Worm (Caenorhabditis elegans): Measurements from ENCODE around the gene T28A8.3.

T28A8.3 gene

DNA sequence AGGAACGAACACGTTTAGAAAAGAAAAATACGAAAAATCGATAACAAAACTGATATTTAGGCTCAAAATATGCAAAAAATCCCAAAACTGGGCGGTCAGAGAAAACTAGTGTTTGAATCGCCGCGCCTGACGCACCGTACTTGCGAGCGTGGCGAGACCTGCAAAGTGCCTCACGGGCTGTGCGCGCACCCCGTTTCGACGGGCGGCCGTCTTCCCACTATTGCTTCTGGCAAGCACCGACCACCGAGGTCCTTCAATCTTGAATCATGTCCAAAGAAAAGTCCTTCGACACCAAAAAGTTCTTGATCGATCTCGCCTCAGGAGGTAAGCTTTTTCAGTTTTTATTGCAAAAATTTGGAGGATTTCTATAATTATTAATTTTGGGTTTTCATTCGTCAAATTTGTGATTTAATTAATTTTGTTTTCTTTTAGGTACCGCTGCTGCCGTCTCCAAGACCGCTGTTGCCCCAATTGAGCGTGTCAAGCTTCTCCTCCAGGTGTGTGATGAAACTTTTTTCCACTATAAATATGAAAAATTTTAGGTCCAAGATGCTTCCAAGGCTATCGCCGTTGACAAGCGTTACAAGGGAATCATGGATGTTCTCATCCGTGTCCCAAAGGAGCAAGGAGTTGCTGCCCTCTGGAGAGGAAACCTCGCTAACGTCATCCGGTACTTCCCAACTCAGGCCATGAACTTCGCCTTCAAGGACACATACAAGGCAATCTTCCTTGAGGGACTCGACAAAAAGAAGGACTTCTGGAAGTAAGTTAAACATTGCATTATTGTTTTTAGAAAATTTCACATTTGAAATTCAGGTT, 42.6 kb upstream of the T28A8.3 start, which contains the start of gene ant-1.1 (continued):
- TF ChIP-seq F55B11.4 (tag; optimal IDR thresholded peaks at IDR 0.05; ENCODE audit: borderline replicate concordance, insufficient read depth) = no peak
- peak; percentile 85 for TF ChIP-seq ztf-26 (tag; optimal IDR thresholded peaks at IDR 0.05)
- TF ChIP-seq hlh-12 (tag; optimal IDR thresholded peaks at IDR 0.05) = no peak
- TF ChIP-seq ceh-100 (GFP tag; IDR thresholded peaks at IDR 0.05) = peak; percentile 74
- TF ChIP-seq let-607 (tag; optimal IDR thresholded peaks at IDR 0.05) = peak; percentile 14 to 77
- TF ChIP-seq tbx-9 (tag; optimal IDR thresholded peaks at IDR 0.05; ENCODE audit: borderline replicate concordance) = no peak
- peak; percentile 22 for TF ChIP-seq sptf-2 (GFP tag; optimal IDR thresholded peaks at IDR 0.05)
- peak; percentile 88 for TF ChIP-seq attf-5 (GFP tag; optimal IDR thresholded peaks at IDR 0.05)
- TF ChIP-seq hmg-20 (GFP tag; IDR thresholded peaks at IDR 0.05) = peak; percentile 68
- no peak for TF ChIP-seq snpc-1.1 (tag; optimal IDR thresholded peaks at IDR 0.05; ENCODE audit: insufficient read depth)
- peak; percentile 87 for TF ChIP-seq rcor-1 (GFP tag; IDR thresholded peaks at IDR 0.05)
- peak; percentile 87 for TF ChIP-seq ztf-18 (tag; optimal IDR thresholded peaks at IDR 0.05)
- TF ChIP-seq pha-4 (tag; optimal IDR thresholded peaks at IDR 0.05) = no peak
- no peak for TF ChIP-seq hlh-26 (GFP tag; conservative IDR thresholded peaks at IDR 0.05)
- TF ChIP-seq dpl-1 (GFP tag; optimal IDR thresholded peaks at IDR 0.05) = peak; percentile 86
- TF ChIP-seq akir-1 (GFP tag; optimal IDR thresholded peaks at IDR 0.05) = no peak
- peak; percentile 61 for TF ChIP-seq repo-1 (tag; optimal IDR thresholded peaks at IDR 0.05)
- TF ChIP-seq zim-3 (tag; optimal IDR thresholded peaks at IDR 0.05) = no peak
- peak; percentile 85 for TF ChIP-seq madf-6 (GFP tag; IDR thresholded peaks at IDR 0.05)
- TF ChIP-seq ekl-4 (GFP tag; IDR thresholded peaks at IDR 0.05) = peak; percentile 92
- TF ChIP-seq madf-8 (GFP tag; conservative IDR thresholded peaks at IDR 0.05) = peak; percentile 29; the same call in 1 of the 2 replicates
- TF ChIP-seq egl-44 (GFP tag; IDR thresholded peaks at IDR 0.05) = no peak
- TF ChIP-seq madf-10 (tag; optimal IDR thresholded peaks at IDR 0.05) = peak; percentile 74
- TF ChIP-seq nfyb-1 (GFP tag; IDR thresholded peaks at IDR 0.05) = peak; percentile 95
- peak; percentile 30 for TF ChIP-seq unc-130 (GFP tag; optimal IDR thresholded peaks at IDR 0.05)
- no peak for TF ChIP-seq cebp-2 (GFP tag; IDR thresholded peaks at IDR 0.05)
- 0 out of 2 replicates have a peak, but pooled peaks have one; percentile 38 for TF ChIP-seq ztf-6 (GFP tag; IDR thresholded peaks at IDR 0.05)
- TF ChIP-seq ceh-91 (GFP tag; IDR thresholded peaks at IDR 0.05) = peak; percentile 78
- peak; percentile 86 for TF ChIP-seq efl-1 (GFP tag; optimal IDR thresholded peaks at IDR 0.05)
- no peak for TF ChIP-seq ceh-58 (GFP tag; IDR thresholded peaks at IDR 0.05)
- no peak for TF ChIP-seq snpc-4 (GFP tag; optimal IDR thresholded peaks at IDR 0.05)
- peak in 3 of 4 experiments; percentile 34 to 65 (median 57) for TF ChIP-seq snpc-4 (tag; optimal IDR thresholded peaks at IDR 0.05)
- TF ChIP-seq ceh-40 (GFP tag; IDR thresholded peaks at IDR 0.05) = no peak
- TF ChIP-seq D2030.7 (GFP tag; IDR thresholded peaks at IDR 0.05) = peak; percentile 88
- peak; percentile 69 for TF ChIP-seq cebp-1 (GFP tag; IDR thresholded peaks at IDR 0.05)
- TF ChIP-seq cebp-1 (tag; optimal IDR thresholded peaks at IDR 0.05) = peak; percentile 84
- TF ChIP-seq ztf-22 (GFP tag; optimal IDR thresholded peaks at IDR 0.05) = no peak
- peak; percentile 69 for TF ChIP-seq tbp1 (GFP tag; optimal IDR thresholded peaks at IDR 0.05)
- TF ChIP-seq ets-4 (GFP tag; optimal IDR thresholded peaks at IDR 0.05) = peak; percentile 53
- TF ChIP-seq ceh-79 (tag; optimal IDR thresholded peaks at IDR 0.05) = peak; percentile 19
- TF ChIP-seq chd-7 (tag; optimal IDR thresholded peaks at IDR 0.05) = peak; percentile 66
- TF ChIP-seq nhr-80 (tag; optimal IDR thresholded peaks at IDR 0.05) = peak; percentile 63
- TF ChIP-seq F57C9.4 (tag; optimal IDR thresholded peaks at IDR 0.05) = no peak
- TF ChIP-seq Y53F4B.3 (GFP tag; IDR thresholded peaks at IDR 0.05) = peak; percentile 63
- peak; percentile 21 for TF ChIP-seq rpc-1 (optimal IDR thresholded peaks at IDR 0.05)
- TF ChIP-seq rpc-1 (tag; optimal IDR thresholded peaks at IDR 0.05) = no peak
- no peak for TF ChIP-seq nhr-90 (tag; optimal IDR thresholded peaks at IDR 0.05)
- peak; percentile 91 for TF ChIP-seq lin-40 (tag; optimal IDR thresholded peaks at IDR 0.05)

All from whole organism, young adult.